Worm (Caenorhabditis elegans) whole organism, young adult: ENCODE results near the gene somi-1.

Source experiments
- B0019.2 ChIP-seq: fragments of 200-800 bp; sonication (Bioruptor generic); conservative IDR thresholded peaks from 2 replicates; pipeline ENCODE4 v1.3.6; 2022; ENCODE audit warnings: missing genetic modification reagents, missing genetic modification characterization, missing compliant biosample characterization
- C06A6.2 ChIP-seq: fragments of 200-800 bp; sonication (Bioruptor generic); conservative IDR thresholded peaks from 2 replicates; pipeline ENCODE4 v1.3.6; 2022; ENCODE audit warnings: missing genetic modification characterization, missing compliant biosample characterization
- K11D2.4 ChIP-seq: fragments of 200-800 bp; sonication (Bioruptor generic); IDR thresholded peaks from 2 replicates; pipeline ENCODE4 v1.3.6; 2022; ENCODE audit warnings: missing genetic modification reagents, missing genetic modification characterization, missing compliant biosample characterization
- T07F8.4 ChIP-seq: sonication (generic microtip); optimal IDR thresholded peaks from 2 replicates; lab custom pipeline; 2016; ENCODE audit warnings: mild to moderate bottlenecking, missing genetic modification characterization, moderate library complexity, missing compliant biosample characterization
- Y53F4B.3 ChIP-seq: fragments of 200-800 bp; sonication (Bioruptor generic); IDR thresholded peaks from 2 replicates; pipeline ENCODE4 v1.3.6; 2022; ENCODE audit warnings: missing genetic modification reagents, missing genetic modification characterization, missing compliant biosample characterization
- Y53G8AR.9 ChIP-seq: fragments of 200-800 bp; sonication (Bioruptor generic); conservative IDR thresholded peaks from 2 replicates; pipeline ENCODE4 v1.3.6; 2022; ENCODE audit warnings: missing genetic modification reagents, missing genetic modification characterization, missing compliant biosample characterization
- Y79H2A.3 ChIP-seq: fragments of 200-800 bp; sonication (Bioruptor generic); conservative IDR thresholded peaks from 2 replicates; pipeline ENCODE4 v1.3.6; 2022; ENCODE audit warnings: missing genetic modification reagents, missing genetic modification characterization, missing compliant biosample characterization
- ZK185.1 ChIP-seq: sonication (generic microtip); optimal IDR thresholded peaks from 2 replicates; lab custom pipeline; 2016; ENCODE audit warnings: mild to moderate bottlenecking, missing genetic modification characterization, missing compliant biosample characterization; ENCODE audit not compliant: poor library complexity, severe bottlenecking
- athp-1 ChIP-seq: sonication (generic microtip); optimal IDR thresholded peaks from 2 replicates; lab custom pipeline; 2017; ENCODE audit warnings: mild to moderate bottlenecking, missing genetic modification characterization, missing compliant biosample characterization
- attf-3 ChIP-seq: fragments of 200-800 bp; sonication (Bioruptor generic); conservative IDR thresholded peaks from 2 replicates; pipeline ENCODE4 v1.3.6; 2022; ENCODE audit warnings: missing genetic modification reagents, missing genetic modification characterization, missing compliant biosample characterization
- cebp-2 ChIP-seq: fragments of 200-800 bp; sonication (Bioruptor generic); IDR thresholded peaks from 2 replicates; pipeline ENCODE4 v1.3.6; 2022; ENCODE audit warnings: missing genetic modification characterization, missing compliant biosample characterization
- ceh-27 ChIP-seq: fragments of 200-800 bp; sonication (Bioruptor generic); optimal IDR thresholded peaks from 2 replicates; lab custom pipeline; 2018; ENCODE audit warnings: mild to moderate bottlenecking, missing genetic modification characterization, moderate library complexity, missing compliant biosample characterization
- ceh-79 ChIP-seq: sonication (generic microtip); optimal IDR thresholded peaks from 2 replicates; lab custom pipeline; 2017; ENCODE audit warnings: mild to moderate bottlenecking, missing genetic modification characterization, missing compliant biosample characterization
- ceh-91 ChIP-seq: fragments of 200-800 bp; sonication (Bioruptor generic); IDR thresholded peaks from 2 replicates; pipeline ENCODE4 v1.3.6; 2022; ENCODE audit warnings: missing genetic modification reagents, missing genetic modification characterization, missing compliant biosample characterization
- hmg-1.2 ChIP-seq: fragments of 200-800 bp; sonication (Bioruptor generic); IDR thresholded peaks from 2 replicates; pipeline ENCODE4 v1.3.6; 2022; ENCODE audit warnings: missing genetic modification reagents, missing genetic modification characterization, missing compliant biosample characterization
- hrde-1 ChIP-seq: sonication (generic microtip); optimal IDR thresholded peaks from 2 replicates; lab custom pipeline; 2016; ENCODE audit warnings: missing genetic modification characterization, mild to moderate bottlenecking, missing compliant biosample characterization, moderate library complexity, missing genotype, missing genetic modification reagents, borderline replicate concordance
- lag-1 ChIP-seq: fragments of 200-800 bp; sonication (Bioruptor generic); IDR thresholded peaks from 2 replicates; pipeline ENCODE4 v1.3.6; 2022; ENCODE audit warnings: missing genetic modification reagents, missing genetic modification characterization, missing compliant biosample characterization
- let-607 ChIP-seq, 2 experiments: fragments of 200-800 bp in 1 of 2; sonication (Bioruptor generic) in 1 of 2; sonication (generic microtip) in 1 of 2; optimal IDR thresholded peaks; 2 replicates each; lab custom pipeline; 2016 to 2018; ENCODE audit warnings: mild to moderate bottlenecking in 2 of 2, missing compliant biosample characterization in 2 of 2, missing genetic modification characterization in 2 of 2, moderate library complexity in 2 of 2, missing genotype in 1 of 2
- lin-26 ChIP-seq: fragments of 200-800 bp; sonication (Bioruptor generic); IDR thresholded peaks from 2 replicates; pipeline ENCODE4 v1.3.6; 2022; ENCODE audit warnings: missing genetic modification reagents, missing genetic modification characterization, missing compliant biosample characterization
- lir-1 ChIP-seq: fragments of 200-800 bp; sonication (Bioruptor generic); conservative IDR thresholded peaks from 2 replicates; pipeline ENCODE4 v1.3.6; 2022; ENCODE audit warnings: missing genetic modification reagents, missing genetic modification characterization, missing compliant biosample characterization
- lsl-1 ChIP-seq: fragments of 200-800 bp; sonication (Bioruptor generic); optimal IDR thresholded peaks from 2 replicates; lab custom pipeline; 2018; ENCODE audit warnings: mild to moderate bottlenecking, missing genetic modification characterization, moderate library complexity, missing compliant biosample characterization
- madf-6 ChIP-seq: fragments of 200-800 bp; sonication (Bioruptor generic); IDR thresholded peaks from 2 replicates; pipeline ENCODE4 v1.3.6; 2022; ENCODE audit warnings: missing genetic modification reagents, missing genetic modification characterization, missing compliant biosample characterization
- madf-8 ChIP-seq: fragments of 200-800 bp; sonication (Bioruptor generic); conservative IDR thresholded peaks from 2 replicates; pipeline ENCODE4 v1.3.6; 2022; ENCODE audit warnings: missing genetic modification reagents, missing genetic modification characterization, missing compliant biosample characterization
- mes-4 ChIP-seq: sonication (generic microtip); optimal IDR thresholded peaks from 2 replicates; lab custom pipeline; 2016; ENCODE audit warnings: missing genotype, missing genetic modification characterization, missing compliant biosample characterization
- nfya-1 ChIP-seq: sonication (generic microtip); optimal IDR thresholded peaks from 2 replicates; lab custom pipeline; 2017; ENCODE audit warnings: antibody characterized with exemption, missing compliant biosample characterization, missing genetic modification characterization, borderline replicate concordance; ENCODE audit not compliant: insufficient read depth
- nhr-90 ChIP-seq: sonication (generic microtip); optimal IDR thresholded peaks from 2 replicates; lab custom pipeline; 2016; ENCODE audit warnings: missing genotype, mild to moderate bottlenecking, missing genetic modification characterization, missing compliant biosample characterization
- rcor-1 ChIP-seq: fragments of 200-800 bp; sonication (Bioruptor generic); IDR thresholded peaks from 2 replicates; pipeline ENCODE4 v1.3.6; 2022; ENCODE audit warnings: missing genetic modification reagents, missing genetic modification characterization, missing compliant biosample characterization
- rpc-1 ChIP-seq, 2 experiments: fragments of 150-350 bp in 1 of 2; sonication (generic microtip) in 1 of 2; optimal IDR thresholded peaks; 2 replicates each; lab custom pipeline; 2014 to 2018; ENCODE audit warnings: missing biosample characterization in 1 of 2, missing genetic modification characterization in 1 of 2, missing genetic modification reagents in 1 of 2, missing genotype in 1 of 2
- sea-2 ChIP-seq: fragments of 200-800 bp; sonication (Bioruptor generic); IDR thresholded peaks from 2 replicates; pipeline ENCODE4 v1.3.6; 2022; ENCODE audit warnings: missing genetic modification characterization, missing compliant biosample characterization
- snpc-3.4 ChIP-seq: sonication (generic microtip); optimal IDR thresholded peaks from 2 replicates; lab custom pipeline; 2017; ENCODE audit warnings: missing genetic modification characterization, mild to moderate bottlenecking, missing compliant biosample characterization, antibody characterized with exemption, moderate library complexity, missing genotype, missing genetic modification reagents
- somi-1 ChIP-seq: fragments of 200-800 bp; sonication (Bioruptor generic); optimal IDR thresholded peaks from 2 replicates; lab custom pipeline; 2018; ENCODE audit warnings: mild to moderate bottlenecking, missing genetic modification characterization, missing compliant biosample characterization
- zfh-2 ChIP-seq: fragments of 200-800 bp; sonication (Bioruptor generic); conservative IDR thresholded peaks from 2 replicates; pipeline ENCODE4 v1.3.6; 2022; ENCODE audit warnings: missing genetic modification reagents, missing genetic modification characterization, missing compliant biosample characterization
- ztf-18 ChIP-seq: sonication (generic microtip); optimal IDR thresholded peaks from 2 replicates; lab custom pipeline; 2016; ENCODE audit warnings: missing genotype, mild to moderate bottlenecking, missing genetic modification characterization, missing compliant biosample characterization
- ztf-28 ChIP-seq: fragments of 200-800 bp; sonication (Bioruptor generic); IDR thresholded peaks from 2 replicates; pipeline ENCODE4 v1.3.6; 2022; ENCODE audit warnings: missing genetic modification reagents, missing genetic modification characterization, missing compliant biosample characterization

Gene somi-1

ce11 chrV:13406511-13406910 lies 15.3 kb upstream of the somi-1 start, which contains the start of gene F53F1.2:
F53F1.2 (plus strand) TSS chrV:13406816.
- TF ChIP-seq athp-1 (tag; lab: Kevin White, UChicago) (no peak), ztf-28 (GFP tag; lab: Robert Waterston, UW) (no peak), nhr-90 (tag; lab: Kevin White, UChicago) (no peak), let-607 (tag; optimal IDR thresholded peaks at IDR 0.05; lab: Kevin White, UChicago) (no peak), lir-1 (GFP tag; lab: Robert Waterston, UW) (no peak)

ce11 chrV:13406032-13406431 lies 14.8 kb upstream of the somi-1 start, which contains the start of gene cutl-1:
cutl-1 (minus strand) TSS chrV:13406114.
- peak; percentile 89 for TF ChIP-seq attf-3 (GFP tag; lab: Robert Waterston, UW)
- peak; percentile 49 for TF ChIP-seq lsl-1
- no peak for TF ChIP-seq sea-2 (GFP tag; lab: Robert Waterston, UW)
- peak; percentile 73 for TF ChIP-seq madf-6
- no peak for TF ChIP-seq snpc-3.4 (tag; lab: Kevin White, UChicago)
- TF ChIP-seq madf-8: peak; percentile 60

ce11 chrV:13402524-13402923 lies 11.3 kb upstream of the somi-1 start:
- peak; percentile 24 for TF ChIP-seq somi-1 (GFP tag; lab: Kevin White, UChicago)
- no peak for TF ChIP-seq rpc-1 (optimal IDR thresholded peaks at IDR 0.05; lab: Kevin White, UChicago)
- no peak for TF ChIP-seq rpc-1 (tag; optimal IDR thresholded peaks at IDR 0.05; lab: Kevin White, UChicago)

ce11 chrV:13401669-13402068 lies 10.5 kb upstream of the somi-1 start:
- TF ChIP-seq ZK185.1 (tag; lab: Kevin White, UChicago) (no peak), hmg-1.2 (GFP tag; lab: Robert Waterston, UW) (no peak), ceh-79 (tag; lab: Kevin White, UChicago) (no peak), B0019.2 (GFP tag; lab: Robert Waterston, UW) (no peak), nfya-1 (tag; lab: Kevin White, UChicago) (no peak), C06A6.2 (GFP tag; lab: Robert Waterston, UW) (no peak)

- no peak for TF ChIP-seq hrde-1 (tag; lab: Kevin White, UChicago)
- no peak for TF ChIP-seq lir-1 (GFP tag; lab: Robert Waterston, UW)
- no peak for TF ChIP-seq Y79H2A.3 (GFP tag; lab: Robert Waterston, UW)
- TF ChIP-seq T07F8.4: no peak
- TF ChIP-seq ceh-91 (GFP tag; lab: Robert Waterston, UW): no peak
- no peak for TF ChIP-seq ztf-18 (tag; lab: Kevin White, UChicago)
- TF ChIP-seq somi-1 (GFP tag; lab: Kevin White, UChicago): peak; percentile 59
- TF ChIP-seq mes-4 (tag; lab: Kevin White, UChicago): no peak
- no peak for TF ChIP-seq lin-26
- peak; percentile 67 for TF ChIP-seq zfh-2 (GFP tag; lab: Robert Waterston, UW)
- TF ChIP-seq ceh-79 (tag; lab: Kevin White, UChicago): peak; percentile 8
- TF ChIP-seq ZK185.1 (tag; lab: Kevin White, UChicago): no peak
- TF ChIP-seq cebp-2 (GFP tag; lab: Robert Waterston, UW): no peak
- no peak for TF ChIP-seq lag-1 (GFP tag; lab: Robert Waterston, UW)
- no peak for TF ChIP-seq Y53G8AR.9 (GFP tag; lab: Robert Waterston, UW)
- TF ChIP-seq Y53F4B.3: no peak
- 0 out of 2 replicates have a peak, but pooled peaks have one; percentile 16 for TF ChIP-seq rcor-1 (GFP tag; lab: Robert Waterston, UW)
- peak; percentile 80 for TF ChIP-seq ceh-27 (GFP tag; lab: Kevin White, UChicago)
- no peak for TF ChIP-seq K11D2.4 (GFP tag; lab: Robert Waterston, UW)
Measured at ce11 chrV:13396426-13396825, 5.2 kb upstream of the somi-1 start.
